Fruit fly (Drosophila melanogaster) whole organism, embryonic: ENCODE measurements around the gene CG33772.

ENCODE experiments used
- Asciz ChIP-seq: fragments of 200-800 bp; sonication (Bioruptor generic); optimal IDR thresholded peaks from 2 replicates; lab custom pipeline; 2017; ENCODE audit warnings: missing biosample characterization, mild to moderate bottlenecking, missing genetic modification characterization, missing genetic modification reagents
- CG11093 ChIP-seq: fragments of 200-800 bp; sonication (Bioruptor generic); IDR thresholded peaks from 3 replicates; pipeline ENCODE4 v1.3.6; 2022; ENCODE audit warnings: missing biosample characterization, missing genetic modification characterization
- CG12071 ChIP-seq: fragments of 200-800 bp; sonication (Bioruptor generic); optimal IDR thresholded peaks from 3 replicates; lab custom pipeline; 2018; ENCODE audit warnings: missing biosample characterization, mild to moderate bottlenecking, missing genetic modification characterization
- CG13296 ChIP-seq: fragments of 200-800 bp; sonication (Bioruptor generic); optimal IDR thresholded peaks from 3 replicates; lab custom pipeline; 2018; ENCODE audit warnings: missing biosample characterization, mild to moderate bottlenecking, missing genetic modification characterization
- CG13624 ChIP-seq: fragments of 200-800 bp; sonication (Bioruptor generic); optimal IDR thresholded peaks from 2 replicates; lab custom pipeline; 2016; ENCODE audit warnings: missing biosample characterization, missing genetic modification characterization
- CG14441 ChIP-seq: fragments of 200-800 bp; sonication (Bioruptor generic); IDR thresholded peaks from 2 replicates; pipeline ENCODE4 v1.3.6; 2022; ENCODE audit warnings: missing biosample characterization, missing genetic modification characterization
- CG15011 ChIP-seq: fragments of 200-800 bp; sonication (Bioruptor generic); optimal IDR thresholded peaks from 3 replicates; lab custom pipeline; 2018; ENCODE audit warnings: missing biosample characterization, mild to moderate bottlenecking, missing genetic modification characterization
- CG18599 ChIP-seq: fragments of 200-800 bp; sonication (Bioruptor generic); optimal IDR thresholded peaks from 3 replicates; lab custom pipeline; 2017; ENCODE audit warnings: missing biosample characterization, missing genetic modification characterization, mild to moderate bottlenecking, moderate library complexity, missing genetic modification reagents
- CG3163 ChIP-seq: fragments of 200-800 bp; sonication (Bioruptor generic); optimal IDR thresholded peaks from 3 replicates; lab custom pipeline; 2016; ENCODE audit warnings: missing biosample characterization, missing genetic modification characterization
- CG3281 ChIP-seq: fragments of 200-800 bp; sonication (Bioruptor generic); optimal IDR thresholded peaks from 3 replicates; lab custom pipeline; 2017; ENCODE audit warnings: missing biosample characterization, mild to moderate bottlenecking, missing genetic modification characterization
- CG4820 ChIP-seq: fragments of 200-800 bp; sonication (Bioruptor generic); optimal IDR thresholded peaks from 3 replicates; lab custom pipeline; 2016; ENCODE audit warnings: missing biosample characterization, missing genetic modification characterization
- CG6175 ChIP-seq: fragments of 200-800 bp; sonication (Bioruptor generic); IDR thresholded peaks from 3 replicates; pipeline ENCODE4 v1.3.6; 2022; ENCODE audit warnings: missing biosample characterization, missing genetic modification characterization
- CG6854 ChIP-seq: fragments of 200-800 bp; sonication (Bioruptor generic); optimal IDR thresholded peaks from 3 replicates; lab custom pipeline; 2017; ENCODE audit warnings: missing biosample characterization, mild to moderate bottlenecking, missing genetic modification characterization
- CG7745 ChIP-seq: fragments of 200-800 bp; sonication (Bioruptor generic); optimal IDR thresholded peaks from 2 replicates; lab custom pipeline; 2018; ENCODE audit warnings: missing biosample characterization, mild to moderate bottlenecking, missing genetic modification characterization, moderate library complexity
- CG8290 ChIP-seq, 3 experiments: fragments of 200-800 bp; sonication (Bioruptor generic); optimal IDR thresholded peaks; 2 replicates each; lab custom pipeline; 2016 to 2019; ENCODE audit warnings: missing biosample characterization in 3 of 3, missing genetic modification characterization in 3 of 3, mild to moderate bottlenecking in 2 of 3, moderate library complexity in 1 of 3
- CG9727 ChIP-seq: fragments of 200-800 bp; sonication (Bioruptor generic); optimal IDR thresholded peaks from 3 replicates; lab custom pipeline; 2017; ENCODE audit warnings: missing biosample characterization, mild to moderate bottlenecking, missing genetic modification characterization
- CkIIα-i1 ChIP-seq: fragments of 200-800 bp; sonication (Bioruptor generic); IDR thresholded peaks from 2 replicates; pipeline ENCODE4 v1.3.6; 2022; ENCODE audit warnings: missing biosample characterization, missing genetic modification characterization
- CoRest ChIP-seq: fragments of 200-800 bp; sonication (Bioruptor generic); optimal IDR thresholded peaks from 3 replicates; lab custom pipeline; 2018; ENCODE audit warnings: missing biosample characterization, mild to moderate bottlenecking, missing genetic modification characterization, moderate library complexity
- Dek ChIP-seq: fragments of 200-800 bp; sonication (Bioruptor generic); optimal IDR thresholded peaks from 3 replicates; lab custom pipeline; 2019; ENCODE audit warnings: missing biosample characterization, mild to moderate bottlenecking, missing genetic modification characterization, moderate library complexity
- Dip2 ChIP-seq: fragments of 200-800 bp; sonication (Bioruptor generic); IDR thresholded peaks from 2 replicates; pipeline ENCODE4 v1.3.6; 2022; ENCODE audit warnings: missing biosample characterization, missing genetic modification characterization
- Dll ChIP-seq: fragments of 200-800 bp; sonication (Bioruptor generic); IDR thresholded peaks from 4 replicates; pipeline ENCODE4 v1.3.6; 2022; ENCODE audit warnings: missing biosample characterization, missing genetic modification characterization; ENCODE audit not compliant: partially characterized antibody
- Fer3 ChIP-seq: fragments of 200-800 bp; sonication (Bioruptor generic); optimal IDR thresholded peaks from 2 replicates; lab custom pipeline; 2018; ENCODE audit warnings: missing biosample characterization, mild to moderate bottlenecking, missing genetic modification characterization, moderate library complexity
- HHEX ChIP-seq: fragments of 200-800 bp; sonication (Bioruptor generic); optimal IDR thresholded peaks from 3 replicates; lab custom pipeline; 2017; ENCODE audit warnings: missing biosample characterization, mild to moderate bottlenecking, missing genetic modification characterization, missing genetic modification reagents
- Optix ChIP-seq: fragments of 200-800 bp; sonication (Bioruptor generic); IDR thresholded peaks from 3 replicates; pipeline ENCODE4 v1.3.6; 2022; ENCODE audit warnings: missing biosample characterization, missing genetic modification characterization
- ara ChIP-seq: fragments of 200-800 bp; sonication (Bioruptor generic); IDR thresholded peaks from 2 replicates; pipeline ENCODE4 v1.3.6; 2022; ENCODE audit warnings: missing biosample characterization, missing genetic modification characterization
- bigmax ChIP-seq: fragments of 200-800 bp; sonication (Bioruptor generic); optimal IDR thresholded peaks from 2 replicates; lab custom pipeline; 2018; ENCODE audit warnings: missing biosample characterization, mild to moderate bottlenecking, missing genetic modification characterization
- cad ChIP-seq: fragments of >200 bp; optimal IDR thresholded peaks from 2 replicates; lab custom pipeline; 2017; ENCODE audit warnings: missing biosample characterization, missing genetic modification characterization
- disco-r ChIP-seq: fragments of 200-800 bp; sonication (Bioruptor generic); optimal IDR thresholded peaks from 2 replicates; lab custom pipeline; 2016; ENCODE audit warnings: missing biosample characterization, missing genetic modification characterization
- dmrt99B ChIP-seq: fragments of 200-800 bp; sonication (Bioruptor generic); optimal IDR thresholded peaks from 2 replicates; lab custom pipeline; 2018; ENCODE audit warnings: missing biosample characterization, mild to moderate bottlenecking, missing genetic modification characterization, moderate library complexity
- fd96Cb ChIP-seq: fragments of 200-800 bp; sonication (Bioruptor generic); optimal IDR thresholded peaks from 2 replicates; lab custom pipeline; 2018; ENCODE audit warnings: missing biosample characterization, mild to moderate bottlenecking, missing genetic modification characterization, moderate library complexity
- gem ChIP-seq: fragments of 200-800 bp; sonication (Bioruptor generic); optimal IDR thresholded peaks from 2 replicates; lab custom pipeline; 2019; ENCODE audit warnings: missing biosample characterization, mild to moderate bottlenecking, missing genetic modification characterization, moderate library complexity
- ken ChIP-seq: fragments of 200-800 bp; sonication (Bioruptor generic); IDR thresholded peaks from 3 replicates; pipeline ENCODE4 v1.3.6; 2022; ENCODE audit warnings: missing biosample characterization, missing genetic modification characterization
- mam ChIP-seq: fragments of 200-800 bp; sonication (Bioruptor generic); optimal IDR thresholded peaks from 3 replicates; lab custom pipeline; 2016; ENCODE audit warnings: missing biosample characterization, missing genetic modification characterization
- schlank ChIP-seq: fragments of 200-800 bp; sonication (Bioruptor generic); optimal IDR thresholded peaks from 2 replicates; lab custom pipeline; 2018; ENCODE audit warnings: missing biosample characterization, mild to moderate bottlenecking, missing genetic modification characterization
- sd ChIP-seq: fragments of 200-800 bp; sonication (Bioruptor generic); optimal IDR thresholded peaks from 3 replicates; lab custom pipeline; 2018; ENCODE audit warnings: missing biosample characterization, mild to moderate bottlenecking, missing genetic modification characterization, moderate library complexity
- stwl ChIP-seq: fragments of 200-800 bp; sonication (Bioruptor generic); optimal IDR thresholded peaks from 3 replicates; lab custom pipeline; 2018; ENCODE audit warnings: missing biosample characterization, mild to moderate bottlenecking, missing genetic modification characterization, moderate library complexity
- wdn ChIP-seq: fragments of 200-800 bp; sonication (Bioruptor generic); IDR thresholded peaks from 2 replicates; pipeline ENCODE4 v1.3.6; 2022; ENCODE audit warnings: missing biosample characterization, missing genetic modification characterization
- z ChIP-seq: fragments of 200-800 bp; sonication (Bioruptor generic); IDR thresholded peaks from 3 replicates; pipeline ENCODE4 v1.3.6; 2022; ENCODE audit warnings: missing biosample characterization, missing genetic modification characterization

Gene CG33772

DNA sequence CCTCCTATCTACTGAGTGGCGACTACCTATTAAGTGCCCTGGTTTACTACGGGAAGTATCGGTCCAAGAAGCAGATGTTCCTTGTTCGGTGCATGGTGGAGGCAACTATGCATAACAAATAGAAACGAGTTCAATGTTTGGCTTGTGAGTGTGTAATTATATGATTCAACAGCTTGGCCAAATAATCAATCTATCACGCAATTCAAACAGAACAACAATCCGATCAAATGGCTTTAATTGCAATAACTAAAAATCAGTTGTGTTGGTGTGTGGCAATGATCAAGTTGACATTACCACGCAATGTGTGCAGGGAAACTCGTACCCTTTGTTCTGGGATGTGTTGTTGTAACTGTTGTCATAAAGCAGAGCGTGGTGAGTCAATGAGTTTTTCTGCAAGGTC is 4.7 kb downstream of the CG33772 start, which contains the start of gene CG33769:
Gene CG33769, plus strand, starts transcription at position 301 of the 400 bp plus-strand sequence.
- no peak for TF ChIP-seq CG8290 (GFP tag; optimal IDR thresholded peaks at IDR 0.05; lab: Kevin White, UChicago)
- no peak for TF ChIP-seq CG8290 (tag; optimal IDR thresholded peaks at IDR 0.05; lab: Kevin White, UChicago)
- no peak for TF ChIP-seq CG18599 (GFP tag; lab: Kevin White, UChicago)
- TF ChIP-seq Asciz (GFP tag; lab: Kevin White, UChicago): no peak
- no peak for TF ChIP-seq Dll
- TF ChIP-seq Dek (tag; lab: Kevin White, UChicago): no peak
- no peak for TF ChIP-seq Fer3
- TF ChIP-seq wdn: no peak
- no peak for TF ChIP-seq cad (GFP tag; lab: Kevin White, UChicago)
- no peak for TF ChIP-seq ara
- TF ChIP-seq CG3281 (GFP tag; lab: Kevin White, UChicago): no peak
- TF ChIP-seq sd: no peak
- no peak for TF ChIP-seq bigmax (GFP tag; lab: Kevin White, UChicago)
- TF ChIP-seq CkIIα-i1 (GFP tag; lab: Robert Waterston, UW): no peak
- no peak for TF ChIP-seq CG15011 (GFP tag; lab: Kevin White, UChicago)

DNA sequence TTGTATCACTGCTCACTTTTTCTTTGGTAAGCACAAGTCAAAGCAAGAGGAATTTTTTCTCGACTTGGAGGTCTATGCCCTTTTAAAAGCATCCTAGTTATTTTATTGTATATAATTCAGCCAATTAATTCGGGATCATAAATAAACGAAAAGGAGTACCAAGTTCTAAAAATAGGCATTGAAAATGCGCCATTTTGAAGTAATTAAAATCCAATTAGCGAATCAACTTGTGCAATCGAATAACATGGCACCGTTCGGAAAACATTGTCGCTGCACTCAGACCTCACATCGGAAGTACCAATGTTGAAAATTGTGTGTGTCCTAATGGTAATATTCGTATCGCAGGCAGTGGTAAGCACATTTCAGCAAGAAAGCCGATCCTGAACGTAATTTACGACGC is 5.5 kb downstream of the CG33772 start, which contains the start of gene CG33768:
Gene CG33768, plus strand, starts transcription at position 301 of the 400 bp plus-strand sequence.
- no peak for TF ChIP-seq HHEX
- no peak for TF ChIP-seq CG9727 (GFP tag; lab: Kevin White, UChicago)
- no peak for TF ChIP-seq CG6854 (GFP tag; lab: Kevin White, UChicago)
- TF ChIP-seq gem (tag; lab: Kevin White, UChicago): no peak
- no peak for TF ChIP-seq fd96Cb (tag; lab: Kevin White, UChicago)
- TF ChIP-seq Dip2 (GFP tag; lab: Robert Waterston, UW): no peak

DNA sequence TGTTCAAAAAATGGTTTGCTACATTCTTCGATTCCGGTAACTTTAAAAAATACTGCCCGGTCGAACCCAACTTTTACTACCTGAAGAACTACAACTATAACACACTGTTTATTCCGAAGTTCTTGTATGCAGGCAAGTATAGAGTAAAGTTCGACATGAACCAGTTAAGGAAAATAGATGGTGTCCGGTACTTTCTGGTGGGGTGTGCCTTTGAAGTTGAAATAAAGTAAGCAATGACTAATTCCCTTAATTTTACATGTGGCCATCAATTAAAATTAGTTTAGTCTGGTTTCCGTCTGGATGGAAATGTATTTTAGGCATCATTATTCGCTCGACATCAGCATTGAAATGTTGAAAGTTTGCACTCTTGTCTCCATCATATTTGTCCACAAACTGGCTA is 6.3 kb downstream of the CG33772 start, which contains the start of gene CG33767:
Gene CG33767, plus strand, starts transcription at position 301 of the 400 bp plus-strand sequence.
- no peak for TF ChIP-seq disco-r (GFP tag; lab: Kevin White, UChicago)
- no peak for TF ChIP-seq ken (GFP tag; lab: Robert Waterston, UW)
- TF ChIP-seq CG13296: no peak
- TF ChIP-seq stwl (tag; lab: Kevin White, UChicago): no peak
- TF ChIP-seq z (GFP tag; lab: Robert Waterston, UW): no peak
- no peak for TF ChIP-seq CG7745 (tag; lab: Kevin White, UChicago)
- no peak for TF ChIP-seq CG3163
- no peak for TF ChIP-seq Optix
- TF ChIP-seq schlank: no peak
- TF ChIP-seq CG13624 (GFP tag; lab: Kevin White, UChicago): no peak
- no peak for TF ChIP-seq CG6175 (GFP tag; lab: Robert Waterston, UW)
- TF ChIP-seq CG11093: no peak
- no peak for TF ChIP-seq CG14441 (GFP tag; lab: Robert Waterston, UW)
- no peak for TF ChIP-seq dmrt99B (tag; lab: Kevin White, UChicago)
- TF ChIP-seq CG4820 (GFP tag; lab: Kevin White, UChicago): no peak
- no peak for TF ChIP-seq CoRest (tag; lab: Kevin White, UChicago)
- no peak for TF ChIP-seq CG12071 (GFP tag; lab: Kevin White, UChicago)
- no peak for TF ChIP-seq mam
